Worm (Caenorhabditis elegans) whole organism, L4 larva: ENCODE measurements around the gene F42A6.1.

Source experiments
- D1046.2 ChIP-seq: fragments of 200-800 bp; sonication (Bioruptor generic); IDR thresholded peaks from 2 replicates; pipeline ENCODE4 v1.3.6; 2022; ENCODE audit warnings: missing genetic modification characterization, missing compliant biosample characterization
- F37D6.2 ChIP-seq: sonication (generic microtip); optimal IDR thresholded peaks from 2 replicates; lab custom pipeline; 2016; ENCODE audit warnings: mild to moderate bottlenecking, missing genetic modification characterization, missing compliant biosample characterization
- F44E2.7 ChIP-seq: fragments of 200-800 bp; sonication (Bioruptor generic); IDR thresholded peaks from 2 replicates; pipeline ENCODE4 v2.1.2; 2022; ENCODE audit warnings: missing genetic modification characterization, missing compliant biosample characterization
- F49E8.2 ChIP-seq: sonication (generic microtip); optimal IDR thresholded peaks from 2 replicates; lab custom pipeline; 2016; ENCODE audit warnings: missing compliant biosample characterization, mild to moderate bottlenecking, missing genetic modification characterization, borderline replicate concordance
- T20F7.1 ChIP-seq: fragments of 200-800 bp; sonication (Bioruptor generic); optimal IDR thresholded peaks from 2 replicates; lab custom pipeline; 2018; ENCODE audit warnings: mild to moderate bottlenecking, missing genetic modification characterization, missing compliant biosample characterization
- Y75B8A.6 ChIP-seq: fragments of 200-800 bp; sonication (Bioruptor generic); IDR thresholded peaks from 2 replicates; pipeline ENCODE4 v1.3.6; 2022; ENCODE audit warnings: missing genetic modification reagents, missing genetic modification characterization, missing compliant biosample characterization
- ZK337.2 ChIP-seq: fragments of 200-800 bp; sonication (Bioruptor generic); IDR thresholded peaks from 2 replicates; pipeline ENCODE4 v1.3.6; 2022; ENCODE audit warnings: missing genetic modification reagents, missing genetic modification characterization, missing compliant biosample characterization
- ceh-62 ChIP-seq: sonication (generic microtip); optimal IDR thresholded peaks from 2 replicates; lab custom pipeline; 2017; ENCODE audit warnings: missing biosample characterization, missing genetic modification characterization
- ctbp-1 ChIP-seq: fragments of 200-800 bp; sonication (Bioruptor generic); IDR thresholded peaks from 2 replicates; pipeline ENCODE4 v1.3.6; 2022; ENCODE audit warnings: missing genetic modification reagents, missing genetic modification characterization, missing compliant biosample characterization
- daf-8 ChIP-seq: fragments of 200-800 bp; sonication (Bioruptor generic); IDR thresholded peaks from 2 replicates; pipeline ENCODE4 v1.3.6; 2022; ENCODE audit warnings: missing genetic modification characterization, missing compliant biosample characterization
- dmd-6 ChIP-seq: fragments of 200-800 bp; sonication (Bioruptor generic); IDR thresholded peaks from 2 replicates; pipeline ENCODE4 v1.3.6; 2022; ENCODE audit warnings: missing genetic modification reagents, missing genetic modification characterization, missing compliant biosample characterization
- duxl-1 ChIP-seq: sonication (generic microtip); optimal IDR thresholded peaks from 2 replicates; lab custom pipeline; 2016; ENCODE audit warnings: mild to moderate bottlenecking, missing genetic modification characterization, moderate library complexity, missing compliant biosample characterization; ENCODE audit not compliant: poor library complexity
- dve-1 ChIP-seq: sonication (generic microtip); optimal IDR thresholded peaks from 2 replicates; lab custom pipeline; 2017; ENCODE audit warnings: antibody characterized with exemption, mild to moderate bottlenecking, missing genetic modification characterization, missing compliant biosample characterization; ENCODE audit not compliant: insufficient read depth
- egl-43 ChIP-seq: fragments of 200-800 bp; sonication (Bioruptor generic); IDR thresholded peaks from 2 replicates; pipeline ENCODE4 v1.3.6; 2022; ENCODE audit warnings: missing genetic modification reagents, missing genetic modification characterization, missing compliant biosample characterization
- hif-1 ChIP-seq, 2 experiments: sonication (generic microtip); optimal IDR thresholded peaks; 2 replicates each; lab custom pipeline; 2016 to 2017; ENCODE audit warnings: missing compliant biosample characterization in 2 of 2, missing genetic modification characterization in 2 of 2, missing genetic modification reagents in 2 of 2, missing genotype in 2 of 2, mild to moderate bottlenecking in 1 of 2
- hlh-11 ChIP-seq: fragments of 200-800 bp; sonication (Bioruptor generic); optimal IDR thresholded peaks from 2 replicates; lab custom pipeline; 2018; ENCODE audit warnings: mild to moderate bottlenecking, missing genetic modification characterization, missing compliant biosample characterization
- hmg-1.1 ChIP-seq: fragments of 200-800 bp; sonication (Bioruptor generic); IDR thresholded peaks from 2 replicates; pipeline ENCODE4 v1.3.6; 2022; ENCODE audit warnings: missing genetic modification reagents, missing genetic modification characterization, missing compliant biosample characterization
- lin-1 ChIP-seq: fragments of 200-800 bp; sonication (Bioruptor generic); IDR thresholded peaks from 2 replicates; pipeline ENCODE4 v1.3.6; 2022; ENCODE audit warnings: missing genetic modification reagents, missing genetic modification characterization, missing compliant biosample characterization
- lin-38 ChIP-seq: fragments of 200-800 bp; sonication (Bioruptor generic); IDR thresholded peaks from 2 replicates; pipeline ENCODE4 v1.3.6; 2022; ENCODE audit warnings: missing genetic modification reagents, missing genetic modification characterization, missing compliant biosample characterization
- lsy-2 ChIP-seq, 2 experiments: fragments of 150-350 bp in 1 of 2; sonication (generic microtip) in 1 of 2; optimal IDR thresholded peaks; 2 replicates each; lab custom pipeline; 2014 to 2017; ENCODE audit warnings: missing biosample characterization in 2 of 2, missing genetic modification characterization in 2 of 2
- madf-5 ChIP-seq, 2 experiments: fragments of 200-800 bp; sonication (Bioruptor generic); IDR thresholded peaks; 2 replicates each; pipeline ENCODE4 v1.3.6; 2022; ENCODE audit warnings: missing compliant biosample characterization in 2 of 2, missing genetic modification characterization in 2 of 2
- madf-9 ChIP-seq: fragments of 200-800 bp; sonication (Bioruptor generic); conservative IDR thresholded peaks from 2 replicates; pipeline ENCODE4 v1.3.6; 2022; ENCODE audit warnings: missing genetic modification reagents, missing genetic modification characterization, missing compliant biosample characterization
- mdl-1 ChIP-seq, 2 experiments: fragments of 150-350 bp in 1 of 2; sonication (generic microtip) in 1 of 2; optimal IDR thresholded peaks; 2 replicates each; lab custom pipeline; 2014 to 2017; ENCODE audit warnings: missing biosample characterization in 2 of 2, missing genetic modification characterization in 2 of 2
- mep-1 ChIP-seq: fragments of 150-350 bp; sonication (generic microtip); optimal IDR thresholded peaks from 3 replicates; lab custom pipeline; 2014; ENCODE audit warnings: missing biosample characterization, missing genetic modification characterization
- mes-2 ChIP-seq: sonication (generic microtip); optimal IDR thresholded peaks from 2 replicates; lab custom pipeline; 2016; ENCODE audit warnings: missing genotype, mild to moderate bottlenecking, missing genetic modification characterization, missing compliant biosample characterization; ENCODE audit not compliant: poor library complexity, severe bottlenecking
- nhr-102 ChIP-seq: sonication (generic microtip); optimal IDR thresholded peaks from 2 replicates; lab custom pipeline; 2016; ENCODE audit warnings: mild to moderate bottlenecking, missing genetic modification characterization, moderate library complexity, missing compliant biosample characterization
- nhr-11 ChIP-seq: fragments of 150-350 bp; optimal IDR thresholded peaks from 2 replicates; lab custom pipeline; 2014; ENCODE audit warnings: missing biosample characterization, missing genetic modification characterization
- nhr-111 ChIP-seq: fragments of 200-800 bp; sonication (Bioruptor generic); optimal IDR thresholded peaks from 2 replicates; lab custom pipeline; 2018; ENCODE audit warnings: mild to moderate bottlenecking, missing genetic modification characterization, missing compliant biosample characterization
- nhr-25 ChIP-seq: sonication (generic microtip); optimal IDR thresholded peaks from 2 replicates; lab custom pipeline; 2017; ENCODE audit warnings: missing genetic modification characterization, mild to moderate bottlenecking, missing compliant biosample characterization, antibody characterized with exemption, moderate library complexity, borderline replicate concordance; ENCODE audit not compliant: insufficient read depth
- nhr-28 ChIP-seq: fragments of 150-350 bp; optimal IDR thresholded peaks from 2 replicates; lab custom pipeline; 2014; ENCODE audit warnings: missing biosample characterization, missing genetic modification characterization
- nhr-41 ChIP-seq: fragments of 200-800 bp; sonication (Bioruptor generic); IDR thresholded peaks from 2 replicates; pipeline ENCODE4 v1.3.6; 2022; ENCODE audit warnings: missing genetic modification reagents, missing genetic modification characterization, missing compliant biosample characterization
- nhr-48 ChIP-seq: sonication (generic microtip); optimal IDR thresholded peaks from 2 replicates; lab custom pipeline; 2016; ENCODE audit warnings: mild to moderate bottlenecking, missing genetic modification characterization, missing compliant biosample characterization
- nhr-77 ChIP-seq: fragments of 150-350 bp; optimal IDR thresholded peaks from 2 replicates; lab custom pipeline; 2014; ENCODE audit warnings: missing biosample characterization, missing genetic modification characterization
- rbr-2 ChIP-seq: sonication (generic microtip); optimal IDR thresholded peaks from 2 replicates; lab custom pipeline; 2016; ENCODE audit warnings: missing genotype, missing genetic modification characterization, missing compliant biosample characterization
- saeg-2 ChIP-seq: fragments of 200-800 bp; sonication (Bioruptor generic); IDR thresholded peaks from 2 replicates; pipeline ENCODE4 v1.3.6; 2022; ENCODE audit warnings: missing genetic modification reagents, missing genetic modification characterization, missing compliant biosample characterization
- set-16 ChIP-seq: fragments of 200-800 bp; sonication (Bioruptor generic); IDR thresholded peaks from 2 replicates; pipeline ENCODE4 v1.3.6; 2022; ENCODE audit warnings: missing genetic modification reagents, missing genetic modification characterization, missing compliant biosample characterization
- snpc-1.2 ChIP-seq: fragments of 200-800 bp; sonication (Bioruptor generic); IDR thresholded peaks from 2 replicates; pipeline ENCODE4 v1.3.6; 2022; ENCODE audit warnings: missing genetic modification reagents, missing genetic modification characterization, missing compliant biosample characterization
- spr-1 ChIP-seq: sonication (generic microtip); optimal IDR thresholded peaks from 2 replicates; lab custom pipeline; 2016; ENCODE audit warnings: mild to moderate bottlenecking, missing genetic modification characterization, missing compliant biosample characterization
- spr-3 ChIP-seq: fragments of 200-800 bp; sonication (Bioruptor generic); optimal IDR thresholded peaks from 2 replicates; lab custom pipeline; 2018; ENCODE audit warnings: mild to moderate bottlenecking, missing genetic modification characterization, missing compliant biosample characterization
- tag-97 ChIP-seq: fragments of 200-800 bp; sonication (Bioruptor generic); IDR thresholded peaks from 2 replicates; pipeline ENCODE4 v1.3.6; 2022; ENCODE audit warnings: missing genetic modification characterization, missing compliant biosample characterization
- tra-1 ChIP-seq: fragments of 200-800 bp; sonication (Bioruptor generic); IDR thresholded peaks from 2 replicates; pipeline ENCODE4 v1.3.6; 2022; ENCODE audit warnings: missing genetic modification reagents, missing genetic modification characterization, missing compliant biosample characterization
- unc-62 ChIP-seq, 3 experiments: fragments of 150-350 bp in 1 of 3; sonication (generic microtip); optimal IDR thresholded peaks in 2 of 3; peaks in 1 of 3; 1 replicate in 1 of 3; 2 replicates in 2 of 3; lab custom pipeline; 2014 to 2017; ENCODE audit warnings: missing biosample characterization in 3 of 3, missing genetic modification characterization in 3 of 3, missing genetic modification reagents in 3 of 3, missing genotype in 1 of 3
- vab-7 ChIP-seq: fragments of 200-800 bp; sonication (Bioruptor generic); IDR thresholded peaks from 2 replicates; pipeline ENCODE4 v1.3.6; 2022; ENCODE audit warnings: missing genetic modification reagents, missing genetic modification characterization, missing compliant biosample characterization
- ztf-11 ChIP-seq: fragments of 150-350 bp; optimal IDR thresholded peaks from 2 replicates; lab custom pipeline; 2014; ENCODE audit warnings: missing biosample characterization, missing genetic modification characterization

F42A6.1 gene

DNA sequence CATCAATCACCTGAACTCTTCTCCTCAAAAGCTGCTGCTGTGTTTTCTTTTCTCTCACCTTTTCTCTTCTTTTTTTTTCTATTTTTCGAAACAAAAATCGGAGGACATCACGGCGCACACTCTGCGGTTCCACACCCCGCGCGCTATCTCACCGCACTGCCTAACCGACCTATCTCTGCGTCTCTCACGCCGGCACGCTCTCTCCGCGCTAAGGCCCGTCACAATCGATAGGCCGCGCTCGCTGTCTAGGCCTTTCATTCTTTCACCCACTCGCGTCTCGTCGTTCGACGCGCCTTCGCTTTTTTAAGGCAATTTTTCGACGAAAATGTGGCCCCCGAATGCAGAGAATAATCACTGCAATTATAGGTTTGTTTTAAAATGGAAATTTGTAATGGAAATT, 43.6 kb upstream of the F42A6.1 start, which contains the start of gene zip-11 (continued):
- TF ChIP-seq ztf-11 (tag; lab: Kevin White, UChicago) (no peak), dmd-6 (peak; percentile 31; the same call in 1 of the 2 replicates), nhr-111 (no peak), spr-1 (tag; lab: Kevin White, UChicago) (peak; percentile 97), tra-1 (GFP tag; lab: Robert Waterston, UW) (0 out of 2 replicates have a peak, but pooled peaks have one; percentile 8), mdl-1 (tag; optimal IDR thresholded peaks at IDR 0.05; lab: Kevin White, UChicago) (peak in 1 of 2 experiments; percentile 52), set-16 (peak; percentile 92), mes-2 (tag; lab: Kevin White, UChicago) (peak; percentile 64), hmg-1.1 (GFP tag; lab: Robert Waterston, UW) (peak; percentile 82), duxl-1 (peak; percentile 51), egl-43 (GFP tag; lab: Robert Waterston, UW) (peak; percentile 73), unc-62 (GFP tag; optimal IDR thresholded peaks at IDR 0.05 in 1 of 2; lab: Kevin White, UChicago) (peak in 1 of 2 experiments; percentile 63), unc-62 (tag; optimal IDR thresholded peaks at IDR 0.05; lab: Kevin White, UChicago) (no peak), hlh-11 (tag; lab: Kevin White, UChicago) (peak; percentile 82), lin-1 (GFP tag; lab: Robert Waterston, UW) (0 out of 2 replicates have a peak, but pooled peaks have one; percentile 25), vab-7 (GFP tag; lab: Robert Waterston, UW) (0 out of 2 replicates have a peak, but pooled peaks have one; percentile 29), hif-1 (tag; optimal IDR thresholded peaks at IDR 0.05; lab: Kevin White, UChicago) (peak in 1 of 2 experiments; percentile 55), snpc-1.2 (GFP tag; lab: Robert Waterston, UW) (no peak), nhr-102 (tag; lab: Kevin White, UChicago) (peak; percentile 48), nhr-11 (tag; lab: Kevin White, UChicago) (peak; percentile 38), tag-97 (GFP tag; lab: Robert Waterston, UW) (no peak), nhr-48 (tag; lab: Kevin White, UChicago) (peak; percentile 62), D1046.2 (GFP tag; lab: Robert Waterston, UW) (0 out of 2 replicates have a peak, but pooled peaks have one; percentile 62), F44E2.7 (GFP tag; lab: Robert Waterston, UW) (0 out of 2 replicates have a peak, but pooled peaks have one; percentile 10), lin-38 (GFP tag; lab: Robert Waterston, UW) (peak; percentile 76), ceh-62 (tag; lab: Kevin White, UChicago) (no peak), nhr-28 (tag; lab: Kevin White, UChicago) (peak; percentile 50), lsy-2 (tag; optimal IDR thresholded peaks at IDR 0.05; lab: Kevin White, UChicago) (peak in 1 of 2 experiments; percentile 77), rbr-2 (tag; lab: Kevin White, UChicago) (peak; percentile 71), saeg-2 (GFP tag; lab: Robert Waterston, UW) (no peak), madf-9 (0 out of 2 replicates have a peak, but pooled peaks have one; percentile 28), T20F7.1 (GFP tag; lab: Kevin White, UChicago) (no peak), spr-3 (GFP tag; lab: Kevin White, UChicago) (peak; percentile 100), F37D6.2 (tag; lab: Kevin White, UChicago) (peak; percentile 21), nhr-25 (tag; lab: Kevin White, UChicago) (no peak), ctbp-1 (peak; percentile 56; the same call in 1 of the 2 replicates)

DNA sequence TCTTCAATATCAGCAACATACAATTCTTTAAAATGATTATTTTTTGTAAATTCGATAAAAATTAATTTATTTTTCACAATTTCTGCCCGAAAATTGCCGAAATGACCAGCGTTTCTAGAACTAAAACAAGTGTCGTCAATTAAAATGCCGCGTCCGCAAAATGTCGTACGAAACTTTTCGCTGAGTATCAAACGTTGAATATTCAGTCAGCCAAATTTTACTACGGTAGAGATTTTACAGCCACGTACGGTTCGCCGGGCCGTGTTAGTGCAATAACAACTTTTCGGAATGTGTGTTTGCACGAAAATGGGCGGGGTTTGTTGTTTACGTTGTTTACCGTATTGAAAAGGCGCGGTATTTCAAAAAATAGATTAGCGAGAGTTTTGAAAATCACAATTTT, 41.5 kb upstream of the F42A6.1 start:
- TF ChIP-seq nhr-28 (tag; lab: Kevin White, UChicago) (peak; percentile 6), duxl-1 (peak; percentile 64), T20F7.1 (GFP tag; lab: Kevin White, UChicago) (peak; percentile 87), rbr-2 (tag; lab: Kevin White, UChicago) (peak; percentile 87), nhr-41 (GFP tag; lab: Robert Waterston, UW) (peak; percentile 93), mes-2 (tag; lab: Kevin White, UChicago) (peak; percentile 78), saeg-2 (GFP tag; lab: Robert Waterston, UW) (peak; percentile 94), dmd-6 (peak; percentile 98), ctbp-1 (peak; percentile 79), tag-97 (GFP tag; lab: Robert Waterston, UW) (0 out of 2 replicates have a peak, but pooled peaks have one; percentile 40), Y75B8A.6 (GFP tag; lab: Robert Waterston, UW) (peak; percentile 83; the same call in 1 of the 2 replicates), D1046.2 (GFP tag; lab: Robert Waterston, UW) (peak; percentile 97), nhr-77 (tag; lab: Kevin White, UChicago) (peak; percentile 38), lsy-2 (tag; optimal IDR thresholded peaks at IDR 0.05; lab: Kevin White, UChicago) (peak; percentile 78 to 92), daf-8 (peak; percentile 97), madf-5 (GFP tag; IDR thresholded peaks at IDR 0.05; lab: Robert Waterston, UW) (peak in 1 of 2 experiments; percentile 86; a peak in 1 of 4 replicates), F44E2.7 (GFP tag; lab: Robert Waterston, UW) (peak; percentile 72; the same call in 1 of the 2 replicates), F49E8.2 (tag; lab: Kevin White, UChicago) (peak; percentile 22), ZK337.2 (GFP tag; lab: Robert Waterston, UW) (peak; percentile 82), snpc-1.2 (GFP tag; lab: Robert Waterston, UW) (peak; percentile 88), dve-1 (tag; lab: Kevin White, UChicago) (peak; percentile 35), mep-1 (tag; lab: Kevin White, UChicago) (peak; percentile 20)
